Worm (Caenorhabditis elegans) whole organism, L4/young adult: Measurements from ENCODE around the gene srj-27.

Experiments
- W03F9.2 ChIP-seq: fragments of 150-350 bp; optimal IDR thresholded peaks from 2 replicates; lab custom pipeline; 2014; ENCODE audit warnings: missing biosample characterization, missing genetic modification characterization
- dao-5 ChIP-seq: sonication (generic microtip); optimal IDR thresholded peaks from 2 replicates; lab custom pipeline; 2016; ENCODE audit warnings: missing genotype, missing genetic modification characterization, moderate library complexity, missing compliant biosample characterization
- him-1 ChIP-seq: sonication (generic microtip); optimal IDR thresholded peaks from 2 replicates; lab custom pipeline; 2016; ENCODE audit warnings: missing genotype, missing genetic modification reagents, missing genetic modification characterization, missing compliant biosample characterization

ce11 chrV:15147776-15148175 lies 20.5 kb upstream of the srj-27 start, which contains the start of gene T09F5.20:
- no peak for TF ChIP-seq W03F9.2
- TF ChIP-seq him-1 (tag; lab: Kevin White, UChicago) = no peak
- no peak for TF ChIP-seq dao-5
